Fruit fly (Drosophila melanogaster): ENCODE data around the gene CG32797.

DNA sequence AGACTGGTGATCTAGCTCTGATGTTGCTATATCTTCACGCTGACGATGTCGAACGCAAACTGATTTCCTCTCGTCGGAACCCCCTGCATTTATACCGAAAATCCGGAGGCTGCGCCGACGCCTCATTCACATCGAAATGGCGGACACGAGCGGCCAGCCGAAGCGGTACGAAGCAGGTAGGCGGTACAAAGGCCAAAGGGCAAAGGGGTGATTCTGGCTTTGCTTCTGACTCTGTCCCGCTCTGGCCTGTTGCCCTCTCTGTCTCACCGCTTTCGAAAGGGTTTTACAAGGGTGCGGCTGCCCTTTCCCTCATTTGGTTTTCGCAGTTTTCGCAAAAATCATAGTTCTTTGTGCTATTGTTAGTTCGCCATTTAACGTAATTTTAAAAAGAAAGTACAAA, 3.2 kb upstream of the CG32797 start, which contains the start of gene gt:
- TF ChIP-seq CG8301 (tag; optimal IDR thresholded peaks at IDR 0.05) (no peak), CG10348 (GFP tag; IDR thresholded peaks at IDR 0.05) (no peak), CG34367 (tag; optimal IDR thresholded peaks at IDR 0.05) (no peak), CG9948 (tag; optimal IDR thresholded peaks at IDR 0.05) (no peak), EcR (GFP tag; optimal IDR thresholded peaks at IDR 0.05) (no peak), fd96Ca (GFP tag; IDR thresholded peaks at IDR 0.05) (no peak), CG13204 (GFP tag; optimal IDR thresholded peaks at IDR 0.05) (no peak), Snoo (tag; optimal IDR thresholded peaks at IDR 0.05) (no peak), CG14655 (GFP tag; optimal IDR thresholded peaks at IDR 0.05) (no peak), CG17806 (tag; optimal IDR thresholded peaks at IDR 0.05) (no peak), CG4496 (GFP tag; IDR thresholded peaks at IDR 0.05) (no peak), CG32121 (GFP tag; IDR thresholded peaks at IDR 0.05) (no peak), CG15710 (tag; optimal IDR thresholded peaks at IDR 0.05) (no peak), rn (GFP tag; IDR thresholded peaks at IDR 0.05) (no peak)
